Worm (Caenorhabditis elegans): ENCODE data around the gene unc-104.

Gene unc-104

DNA sequence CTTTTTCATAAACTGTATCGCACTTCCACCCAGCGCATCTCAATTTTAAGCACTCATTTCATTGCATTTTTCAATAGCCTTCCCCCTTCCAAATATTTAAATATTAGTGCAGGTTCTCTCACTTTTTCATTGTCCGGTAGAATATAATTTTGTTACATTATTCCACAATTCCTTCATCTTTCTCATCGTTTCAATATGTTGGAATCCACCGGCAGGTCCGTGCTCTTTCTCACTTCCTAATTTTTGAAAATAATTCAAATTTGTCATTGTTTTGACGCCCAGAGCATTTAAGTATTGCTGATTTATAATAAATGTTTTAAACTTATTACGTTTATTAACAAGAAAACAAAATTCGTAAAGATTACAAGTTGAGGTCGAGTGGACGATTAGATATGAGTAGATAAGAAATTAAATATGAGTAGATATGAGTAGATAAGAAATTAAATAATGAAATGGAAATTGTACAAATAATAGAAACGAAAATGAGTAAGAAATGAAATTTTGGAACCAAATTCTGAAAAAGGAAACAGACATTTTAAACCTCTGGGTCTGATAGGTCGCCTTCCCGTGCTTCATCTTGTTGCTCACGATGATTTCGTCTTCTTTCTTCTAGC is 39.6 kb upstream of the unc-104 start:
- TF ChIP-seq unc-62 (GFP tag; optimal IDR thresholded peaks at IDR 0.05) (no peak), mbf-1 (tag; optimal IDR thresholded peaks at IDR 0.05) (no peak), ama-1 (optimal IDR thresholded peaks at IDR 0.05) (no peak), dmd-4 (tag; optimal IDR thresholded peaks at IDR 0.05) (no peak), C34F6.9 (tag; optimal IDR thresholded peaks at IDR 0.05) (no peak), lin-39 (tag; optimal IDR thresholded peaks at IDR 0.05) (no peak), crh-2 (tag; optimal IDR thresholded peaks at IDR 0.05) (no peak), sem-4 (tag; optimal IDR thresholded peaks at IDR 0.05) (no peak), zag-1 (tag; optimal IDR thresholded peaks at IDR 0.05) (no peak), nhr-21 (tag; optimal IDR thresholded peaks at IDR 0.05) (no peak), nhr-11 (tag; optimal IDR thresholded peaks at IDR 0.05) (no peak), gmeb-1 (tag; optimal IDR thresholded peaks at IDR 0.05) (no peak), alr-1 (tag; optimal IDR thresholded peaks at IDR 0.05) (no peak), aly-2 (tag; optimal IDR thresholded peaks at IDR 0.05) (no peak), elt-1 (tag; optimal IDR thresholded peaks at IDR 0.05) (no peak), nhr-129 (tag; optimal IDR thresholded peaks at IDR 0.05) (no peak), ztf-1 (GFP tag; conservative IDR thresholded peaks at IDR 0.05) (no peak), ztf-4 (tag; optimal IDR thresholded peaks at IDR 0.05) (no peak)

DNA sequence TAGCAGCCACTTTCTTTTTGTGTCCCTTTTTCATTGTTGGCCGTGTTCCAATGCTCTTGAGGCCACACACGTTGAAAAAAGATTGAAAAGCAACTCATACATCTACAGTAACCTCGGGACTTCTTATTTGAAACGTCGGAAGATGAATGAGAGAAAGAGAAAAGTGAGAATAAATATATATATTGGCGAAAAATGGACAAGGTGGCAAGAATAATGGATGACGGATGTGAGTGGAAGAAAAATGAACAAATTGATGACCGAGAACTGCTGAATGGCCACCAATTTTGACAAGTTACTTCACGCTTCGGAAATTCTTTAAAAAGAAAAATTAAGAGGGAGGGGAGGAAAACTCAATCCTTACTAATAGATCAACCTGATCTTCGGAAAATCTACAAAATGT is 36.7 kb upstream of the unc-104 start:
- TF ChIP-seq mdl-1 (tag; optimal IDR thresholded peaks at IDR 0.05): no peak
- TF ChIP-seq ama-1 (optimal IDR thresholded peaks at IDR 0.05): no peak
- no peak for TF ChIP-seq peb-1 (tag; optimal IDR thresholded peaks at IDR 0.05)
- no peak for TF ChIP-seq dmd-4 (tag; optimal IDR thresholded peaks at IDR 0.05)
- TF ChIP-seq sem-4 (tag; optimal IDR thresholded peaks at IDR 0.05): no peak
- no peak for TF ChIP-seq mbf-1 (tag; optimal IDR thresholded peaks at IDR 0.05)
- TF ChIP-seq lin-39 (tag; optimal IDR thresholded peaks at IDR 0.05): no peak
- no peak for TF ChIP-seq ztf-4 (tag; optimal IDR thresholded peaks at IDR 0.05)
- no peak for TF ChIP-seq lin-11 (tag; optimal IDR thresholded peaks at IDR 0.05)
- TF ChIP-seq nhr-21 (tag; optimal IDR thresholded peaks at IDR 0.05): no peak
- no peak for TF ChIP-seq zag-1 (tag; optimal IDR thresholded peaks at IDR 0.05)

DNA sequence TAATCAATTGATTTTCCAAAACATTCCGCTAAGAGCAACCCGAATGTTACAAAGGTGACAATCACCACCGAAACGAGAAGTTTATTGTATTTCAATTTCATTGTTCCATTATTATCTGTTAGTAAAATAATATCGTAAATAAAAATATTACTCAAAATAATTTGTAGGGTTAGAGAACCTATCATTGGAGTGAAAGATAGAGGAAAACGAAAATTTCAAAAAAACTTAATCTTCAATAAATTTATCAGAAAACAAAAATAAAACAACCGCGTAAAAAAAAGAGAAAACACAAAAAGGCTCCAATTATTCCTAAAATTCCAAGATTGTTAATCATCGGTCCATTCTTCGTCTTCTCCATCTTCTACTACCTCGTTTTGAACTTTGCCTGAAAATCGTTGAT is 29.2 kb upstream of the unc-104 start, which contains the start of gene tra-2:
Gene tra-2, minus strand, starts transcription at position 101 of the 400 bp plus-strand sequence.
- TF ChIP-seq mbf-1 (tag; optimal IDR thresholded peaks at IDR 0.05) (no peak), unc-55 (GFP tag; optimal IDR thresholded peaks at IDR 0.05) (no peak), ZK546.5 (tag; optimal IDR thresholded peaks at IDR 0.05) (no peak), ztf-11 (tag; optimal IDR thresholded peaks at IDR 0.05) (no peak)

DNA sequence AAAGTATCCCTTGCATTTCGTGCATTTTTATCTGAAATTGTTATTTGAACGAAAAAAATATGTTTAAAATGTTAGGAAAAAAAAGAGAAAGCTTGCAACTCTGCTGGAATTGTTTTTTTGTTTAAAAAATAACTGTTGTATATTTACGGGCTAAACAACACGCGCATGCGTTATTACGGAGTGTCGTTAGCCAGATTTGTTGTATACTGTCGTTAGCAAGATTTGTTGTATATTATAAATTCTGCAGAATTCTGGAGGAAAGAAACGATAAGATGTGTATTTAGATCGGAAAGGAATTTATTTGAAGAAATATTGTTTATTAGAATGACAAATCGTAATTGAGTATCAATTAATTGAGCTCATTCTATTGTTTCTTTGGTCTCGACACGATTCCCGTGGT is 27.2 kb upstream of the unc-104 start, which contains the start of gene eif-2Bgamma:
Gene eif-2Bgamma, minus strand, starts transcription at position 31 of the 400 bp plus-strand sequence.
- TF ChIP-seq unc-39 (tag; optimal IDR thresholded peaks at IDR 0.05) (no peak), mdl-1 (tag; optimal IDR thresholded peaks at IDR 0.05) (no peak), unc-55 (GFP tag; optimal IDR thresholded peaks at IDR 0.05) (peak; percentile 71), C34F6.9 (tag; optimal IDR thresholded peaks at IDR 0.05) (peak; percentile 65), nhr-237 (tag; optimal IDR thresholded peaks at IDR 0.05) (no peak), nhr-21 (tag; optimal IDR thresholded peaks at IDR 0.05) (no peak), ztf-11 (tag; optimal IDR thresholded peaks at IDR 0.05) (no peak), blmp-1 (tag; optimal IDR thresholded peaks at IDR 0.05; ENCODE audit: insufficient read depth) (no peak), gmeb-1 (tag; optimal IDR thresholded peaks at IDR 0.05) (peak; percentile 28), alr-1 (tag; optimal IDR thresholded peaks at IDR 0.05) (no peak), lsy-2 (tag; optimal IDR thresholded peaks at IDR 0.05) (peak in 1 of 2 experiments; percentile 71), nhr-129 (tag; optimal IDR thresholded peaks at IDR 0.05) (peak; percentile 46), R02D3.7 (tag; optimal IDR thresholded peaks at IDR 0.05) (peak; percentile 64), egl-27 (tag; optimal IDR thresholded peaks at IDR 0.05) (no peak), sma-9 (GFP tag; optimal IDR thresholded peaks at IDR 0.05) (no peak), sma-9 (tag; optimal IDR thresholded peaks at IDR 0.05) (no peak), peb-1 (tag; optimal IDR thresholded peaks at IDR 0.05) (no peak), zag-1 (tag; optimal IDR thresholded peaks at IDR 0.05) (no peak), dmd-4 (tag; optimal IDR thresholded peaks at IDR 0.05) (no peak), nhr-25 (tag; optimal IDR thresholded peaks at IDR 0.05) (no peak), nhr-6 (tag; optimal IDR thresholded peaks at IDR 0.05) (no peak), nhr-11 (tag; optimal IDR thresholded peaks at IDR 0.05) (no peak), snpc-4 (tag; optimal IDR thresholded peaks at IDR 0.05) (peak; percentile 80), ceh-16 (tag; optimal IDR thresholded peaks at IDR 0.05) (no peak)

Measured in whole organism, L2 larva.